Worm (Caenorhabditis elegans): ENCODE data around the gene elmd-1.

elmd-1 gene

ce11 chrIII:3389426-3390020, at the start of gene elmd-1, which contains the start of gene hecw-1:
Gene elmd-1, plus strand, starts transcription at chrIII:3389919.
Gene hecw-1, minus strand, starts transcription at chrIII:3389970.
- peak; percentile 63 for TF ChIP-seq tbx-2 (tag; optimal IDR thresholded peaks at IDR 0.05)
- peak; percentile 26 for TF ChIP-seq ceh-31 (tag; optimal IDR thresholded peaks at IDR 0.05)
- TF ChIP-seq npax-4 (tag; optimal IDR thresholded peaks at IDR 0.05), result no peak
- TF ChIP-seq ceh-45 (GFP tag; IDR thresholded peaks at IDR 0.05), result no peak
- TF ChIP-seq che-1 (tag; optimal IDR thresholded peaks at IDR 0.05), result peak; percentile 31
- TF ChIP-seq C38D4.7 (GFP tag; optimal IDR thresholded peaks at IDR 0.05), result peak; percentile 24
- peak; percentile 70 for TF ChIP-seq unc-55 (GFP tag; optimal IDR thresholded peaks at IDR 0.05)
- TF ChIP-seq hlh-8 (tag; optimal IDR thresholded peaks at IDR 0.05), result no peak
- peak; percentile 39 for TF ChIP-seq ceh-18 (tag; optimal IDR thresholded peaks at IDR 0.05)
- TF ChIP-seq unc-42 (tag; optimal IDR thresholded peaks at IDR 0.05), result no peak
- TF ChIP-seq ceh-9 (tag; optimal IDR thresholded peaks at IDR 0.05), result no peak
- TF ChIP-seq ceh-19 (GFP tag; optimal IDR thresholded peaks at IDR 0.05), result peak; percentile 3
- TF ChIP-seq nfya-1 (tag; optimal IDR thresholded peaks at IDR 0.05), result peak; percentile 22

- TF ChIP-seq hlh-13 (GFP tag; optimal IDR thresholded peaks at IDR 0.05) (no peak), nhr-232 (tag; optimal IDR thresholded peaks at IDR 0.05) (no peak), K02D7.2 (tag; optimal IDR thresholded peaks at IDR 0.05) (no peak), T23F11.4 (GFP tag; optimal IDR thresholded peaks at IDR 0.05) (no peak), C08G9.2 (tag; optimal IDR thresholded peaks at IDR 0.05) (no peak), ceh-48 (tag; optimal IDR thresholded peaks at IDR 0.05) (no peak), fkh-10 (GFP tag; optimal IDR thresholded peaks at IDR 0.05) (no peak), elt-2 (tag; optimal IDR thresholded peaks at IDR 0.05) (no peak), ets-4 (tag; optimal IDR thresholded peaks at IDR 0.05) (no peak), pha-4 (tag; optimal IDR thresholded peaks at IDR 0.05) (no peak), dve-1 (tag; optimal IDR thresholded peaks at IDR 0.05) (no peak)
Measured at ce11 chrIII:3343463-3343862, 46.3 kb upstream of the elmd-1 start.

- TF ChIP-seq fax-1 (tag; optimal IDR thresholded peaks at IDR 0.05) (no peak), pros-1 (tag; optimal IDR thresholded peaks at IDR 0.05) (no peak), ceh-9 (tag; optimal IDR thresholded peaks at IDR 0.05) (no peak), C38D4.7 (GFP tag; optimal IDR thresholded peaks at IDR 0.05) (no peak), K02D7.2 (tag; optimal IDR thresholded peaks at IDR 0.05) (no peak), dve-1 (tag; optimal IDR thresholded peaks at IDR 0.05) (no peak), pha-2 (tag; optimal IDR thresholded peaks at IDR 0.05) (no peak), tbx-2 (tag; optimal IDR thresholded peaks at IDR 0.05) (no peak), npax-4 (tag; optimal IDR thresholded peaks at IDR 0.05) (no peak)
Measured at ce11 chrIII:3344573-3344972, 45.1 kb upstream of the elmd-1 start, which contains the start of gene gei-1. Gene gei-1, plus strand, starts transcription at chrIII:3344873.

ce11 chrIII:3345835-3346234, 43.9 kb upstream of the elmd-1 start:
- no peak for TF ChIP-seq ztf-16 (tag; optimal IDR thresholded peaks at IDR 0.05)
- TF ChIP-seq K02D7.2 (tag; optimal IDR thresholded peaks at IDR 0.05), result no peak
- TF ChIP-seq dmd-4 (tag; optimal IDR thresholded peaks at IDR 0.05; ENCODE audit: borderline replicate concordance), result no peak
- no peak for TF ChIP-seq sox-2 (GFP tag; IDR thresholded peaks at IDR 0.05)
- no peak for TF ChIP-seq unc-86 (tag; optimal IDR thresholded peaks at IDR 0.05)

ce11 chrIII:3346665-3347064, 43.1 kb upstream of the elmd-1 start:
- TF ChIP-seq ceh-48 (tag; optimal IDR thresholded peaks at IDR 0.05), result no peak

- TF ChIP-seq ceh-31 (tag; optimal IDR thresholded peaks at IDR 0.05), result no peak
- TF ChIP-seq ref-2 (tag; optimal IDR thresholded peaks at IDR 0.05), result no peak
- no peak for TF ChIP-seq mec-3 (tag; optimal IDR thresholded peaks at IDR 0.05; ENCODE audit: borderline replicate concordance)
- no peak for TF ChIP-seq sox-4 (tag; optimal IDR thresholded peaks at IDR 0.05)
- TF ChIP-seq eyg-1 (tag; optimal IDR thresholded peaks at IDR 0.05), result no peak
- TF ChIP-seq tbx-7 (tag; optimal IDR thresholded peaks at IDR 0.05), result no peak
- TF ChIP-seq ttx-3 (tag; optimal IDR thresholded peaks at IDR 0.05), result no peak
- TF ChIP-seq K09A11.1 (tag; optimal IDR thresholded peaks at IDR 0.05; ENCODE audit: insufficient read depth), result no peak
- no peak for TF ChIP-seq Y22D7AL.16 (tag; optimal IDR thresholded peaks at IDR 0.05)
- no peak for TF ChIP-seq hlh-15 (tag; optimal IDR thresholded peaks at IDR 0.05)
- TF ChIP-seq pha-4 (tag; optimal IDR thresholded peaks at IDR 0.05), result no peak
- TF ChIP-seq fax-1 (tag; optimal IDR thresholded peaks at IDR 0.05), result no peak
Measured at ce11 chrIII:3349061-3349460, 40.7 kb upstream of the elmd-1 start.

Measured in whole organism, late embryonic.